Worm (Caenorhabditis elegans): ENCODE measurements around the gene acdh-11.

DNA sequence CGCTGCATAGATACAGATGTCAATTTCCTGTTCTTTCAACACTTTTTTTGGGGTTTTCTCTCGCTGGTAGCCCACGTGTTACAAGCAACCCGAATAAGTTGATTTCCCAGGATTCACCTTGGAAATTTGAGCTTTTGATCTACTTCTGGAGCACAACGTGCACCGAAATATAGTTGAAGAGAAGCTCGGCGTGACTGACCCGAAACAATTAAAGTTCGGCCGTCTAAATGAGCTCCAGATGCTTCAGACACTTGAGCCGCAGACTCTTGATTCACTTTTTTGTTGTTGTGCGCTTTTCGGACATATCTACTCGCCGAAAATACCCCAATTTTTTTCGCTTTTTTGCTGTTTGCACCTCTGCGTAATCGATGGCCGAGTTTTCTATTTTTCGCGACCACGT is 47.2 kb upstream of the acdh-11 start:
- TF ChIP-seq unc-39 (tag; optimal IDR thresholded peaks at IDR 0.05) (no peak), nhr-21 (tag; optimal IDR thresholded peaks at IDR 0.05) (no peak), nhr-237 (tag; optimal IDR thresholded peaks at IDR 0.05) (no peak), fos-1 (tag; optimal IDR thresholded peaks at IDR 0.05) (no peak), mdl-1 (tag; optimal IDR thresholded peaks at IDR 0.05) (no peak), nhr-77 (tag; optimal IDR thresholded peaks at IDR 0.05) (no peak), ama-1 (optimal IDR thresholded peaks at IDR 0.05) (no peak), ZK546.5 (tag; optimal IDR thresholded peaks at IDR 0.05) (no peak), mab-5 (tag; optimal IDR thresholded peaks at IDR 0.05) (no peak)

Data from whole organism, L2 larva.